Fruit fly (Drosophila melanogaster): ENCODE measurements around the gene Gba1b.
A peak's percentile ranks its signal among the peaks of the same experiment; 100 is the strongest.

Gba1b gene

DNA sequence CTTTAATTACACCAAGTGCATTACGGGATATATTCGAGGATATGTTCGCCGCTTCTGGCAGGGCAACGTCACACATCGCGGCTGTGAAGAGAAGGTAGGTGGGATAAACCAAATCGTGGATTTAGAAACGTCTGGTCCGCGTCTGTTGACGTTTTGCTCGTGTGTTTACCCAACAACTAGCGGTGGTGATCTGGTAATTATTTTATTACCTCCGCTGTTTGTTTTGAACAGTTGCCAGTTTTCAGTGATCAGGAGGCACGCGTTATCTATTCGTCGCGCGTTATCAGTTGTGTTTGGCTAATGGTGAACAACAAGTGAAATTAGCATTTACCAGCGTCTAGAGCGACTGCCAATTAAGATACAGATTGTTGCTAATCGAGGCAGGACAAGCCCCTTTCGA lies 24.5 kb downstream of the Gba1b start (continued):
- TF ChIP-seq CG10565 (GFP tag; optimal IDR thresholded peaks at IDR 0.05), result no peak
- TF ChIP-seq CG7271 (tag; optimal IDR thresholded peaks at IDR 0.05), result no peak
- TF ChIP-seq CG5180 (GFP tag; optimal IDR thresholded peaks at IDR 0.05), result peak; percentile 3
- TF ChIP-seq fd96Cb (tag; optimal IDR thresholded peaks at IDR 0.05), result no peak
- TF ChIP-seq da (GFP tag; optimal IDR thresholded peaks at IDR 0.05), result no peak
- TF ChIP-seq CG15011 (GFP tag; optimal IDR thresholded peaks at IDR 0.05), result peak; percentile 24
- no peak for TF ChIP-seq h (optimal IDR thresholded peaks at IDR 0.05)
- no peak for TF ChIP-seq CG10267 (tag; optimal IDR thresholded peaks at IDR 0.05)
- peak; percentile 21 for TF ChIP-seq D19B (GFP tag; optimal IDR thresholded peaks at IDR 0.05)
- no peak for TF ChIP-seq Dip2 (GFP tag; IDR thresholded peaks at IDR 0.05)
- no peak for TF ChIP-seq Mes4 (GFP tag; optimal IDR thresholded peaks at IDR 0.05)
- no peak for TF ChIP-seq Chrac-16 (GFP tag; optimal IDR thresholded peaks at IDR 0.05)
- TF ChIP-seq CG12236 (GFP tag; optimal IDR thresholded peaks at IDR 0.05), result no peak
- no peak for TF ChIP-seq CG15601 (tag; optimal IDR thresholded peaks at IDR 0.05)
- no peak for TF ChIP-seq kni (GFP tag; optimal IDR thresholded peaks at IDR 0.05)
- TF ChIP-seq CG13775 (GFP tag; optimal IDR thresholded peaks at IDR 0.05), result no peak
- no peak for TF ChIP-seq psq (GFP tag; optimal IDR thresholded peaks at IDR 0.05)
- TF ChIP-seq CG13624 (GFP tag; optimal IDR thresholded peaks at IDR 0.05), result no peak
- TF ChIP-seq CG6175 (GFP tag; IDR thresholded peaks at IDR 0.05), result no peak
- TF ChIP-seq CG17568 (GFP tag; optimal IDR thresholded peaks at IDR 0.05), result peak; percentile 59
- TF ChIP-seq jigr1 (GFP tag; IDR thresholded peaks at IDR 0.05), result no peak
- TF ChIP-seq Abd-B (GFP tag; optimal IDR thresholded peaks at IDR 0.05), result no peak
- TF ChIP-seq Atf6 (GFP tag; IDR thresholded peaks at IDR 0.05), result peak; percentile 70; the same call in 1 of the 2 replicates
- TF ChIP-seq MTF-1 (GFP tag; optimal IDR thresholded peaks at IDR 0.05; ENCODE audit: borderline replicate concordance), result peak; percentile 60
- TF ChIP-seq B-H1 (GFP tag; IDR thresholded peaks at IDR 0.05), result no peak
- TF ChIP-seq CG13296 (GFP tag; optimal IDR thresholded peaks at IDR 0.05), result peak; percentile 81
- peak; percentile 5 for TF ChIP-seq dmrt11E (tag; optimal IDR thresholded peaks at IDR 0.05)
- TF ChIP-seq ase (GFP tag; IDR thresholded peaks at IDR 0.05), result no peak
- TF ChIP-seq fu2 (GFP tag; optimal IDR thresholded peaks at IDR 0.05), result no peak
- peak; percentile 78 for TF ChIP-seq caup (GFP tag; optimal IDR thresholded peaks at IDR 0.05; ENCODE audit: severe bottlenecking)
- no peak for TF ChIP-seq ap (GFP tag; IDR thresholded peaks at IDR 0.05)
- TF ChIP-seq CG18619 (GFP tag; optimal IDR thresholded peaks at IDR 0.05), result peak; percentile 54
- peak in 1 of 2 experiments; percentile 24 for TF ChIP-seq bsh (GFP tag; optimal IDR thresholded peaks at IDR 0.05)
- no peak for TF ChIP-seq CG7745 (tag; optimal IDR thresholded peaks at IDR 0.05)
- no peak for TF ChIP-seq CG14050 (GFP tag; IDR thresholded peaks at IDR 0.05)
- no peak for TF ChIP-seq fd102C (GFP tag; optimal IDR thresholded peaks at IDR 0.05)
- TF ChIP-seq pan (optimal IDR thresholded peaks at IDR 0.05), result no peak
- TF ChIP-seq pan (GFP tag; optimal IDR thresholded peaks at IDR 0.05 in 1 of 2, IDR thresholded peaks at IDR 0.05 in 1 of 2), result no peak
- no peak for TF ChIP-seq dimm (GFP tag; IDR thresholded peaks at IDR 0.05)
- peak; percentile 7 for TF ChIP-seq mam (GFP tag; optimal IDR thresholded peaks at IDR 0.05)
- no peak for TF ChIP-seq nerfin-2 (GFP tag; IDR thresholded peaks at IDR 0.05; ENCODE audit: partially characterized antibody)
- TF ChIP-seq Side (GFP tag; optimal IDR thresholded peaks at IDR 0.05), result no peak
- no peak for TF ChIP-seq NFAT (GFP tag; IDR thresholded peaks at IDR 0.05)
- TF ChIP-seq yki (optimal IDR thresholded peaks at IDR 0.05), result no peak
- TF ChIP-seq CG4854 (GFP tag; optimal IDR thresholded peaks at IDR 0.05), result peak; percentile 19
- no peak for TF ChIP-seq z (GFP tag; IDR thresholded peaks at IDR 0.05)
- no peak for TF ChIP-seq CG30431 (GFP tag; optimal IDR thresholded peaks at IDR 0.05)
- peak; percentile 68; the same call in 1 of the 2 replicates for TF ChIP-seq rib (GFP tag; IDR thresholded peaks at IDR 0.05)
- no peak for TF ChIP-seq CG15479 (GFP tag; optimal IDR thresholded peaks at IDR 0.05)
- no peak for TF ChIP-seq Rx (GFP tag; IDR thresholded peaks at IDR 0.05)
- no peak for TF ChIP-seq Myb (GFP tag; optimal IDR thresholded peaks at IDR 0.05)
- no peak for TF ChIP-seq D19A (tag; optimal IDR thresholded peaks at IDR 0.05)
